Worm (Caenorhabditis elegans): ENCODE results near the gene C02F5.14.

C02F5.14 gene

DNA sequence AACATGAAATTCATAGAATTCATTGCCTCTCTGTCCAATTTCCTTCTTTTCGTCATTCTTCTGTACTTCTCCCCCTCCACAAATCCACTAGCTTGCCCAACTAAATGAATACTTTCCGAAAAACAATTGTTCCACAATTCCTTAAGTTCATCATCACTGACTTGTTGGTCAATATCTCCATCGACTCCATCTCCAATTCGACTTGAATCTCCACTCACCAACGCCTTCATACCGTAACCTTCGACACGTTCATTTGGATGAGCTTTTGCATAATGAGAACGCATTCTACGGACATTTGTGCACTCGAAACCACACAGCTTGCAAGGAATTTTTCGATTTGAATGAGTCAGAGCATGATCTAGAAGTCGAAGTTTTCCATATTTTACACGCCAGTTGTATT is 5.6 kb upstream of the C02F5.14 start:
- TF ChIP-seq mdl-1 (tag; optimal IDR thresholded peaks at IDR 0.05) = no peak
- no peak for TF ChIP-seq unc-39 (tag; optimal IDR thresholded peaks at IDR 0.05)
- TF ChIP-seq nhr-21 (tag; optimal IDR thresholded peaks at IDR 0.05) = no peak
- no peak for TF ChIP-seq F13H6.1 (tag; optimal IDR thresholded peaks at IDR 0.05)
- TF ChIP-seq peb-1 (tag; optimal IDR thresholded peaks at IDR 0.05) = no peak
- TF ChIP-seq nhr-77 (tag; optimal IDR thresholded peaks at IDR 0.05) = no peak
- no peak for TF ChIP-seq lin-39 (tag; optimal IDR thresholded peaks at IDR 0.05)
- TF ChIP-seq ceh-82 (tag; optimal IDR thresholded peaks at IDR 0.05) = no peak
- no peak for TF ChIP-seq elt-3 (tag; optimal IDR thresholded peaks at IDR 0.05)
- TF ChIP-seq sma-9 (GFP tag; optimal IDR thresholded peaks at IDR 0.05) = no peak
- no peak for TF ChIP-seq sma-9 (tag; optimal IDR thresholded peaks at IDR 0.05)
- TF ChIP-seq ama-1 (optimal IDR thresholded peaks at IDR 0.05) = no peak
- no peak for TF ChIP-seq Y55F3AM.14 (GFP tag; optimal IDR thresholded peaks at IDR 0.05)
- no peak for TF ChIP-seq gmeb-1 (tag; optimal IDR thresholded peaks at IDR 0.05)
- TF ChIP-seq nhr-129 (tag; optimal IDR thresholded peaks at IDR 0.05) = no peak
- TF ChIP-seq lsy-2 (tag; optimal IDR thresholded peaks at IDR 0.05) = no peak
- TF ChIP-seq nhr-11 (tag; optimal IDR thresholded peaks at IDR 0.05) = no peak
- no peak for TF ChIP-seq egl-27 (tag; optimal IDR thresholded peaks at IDR 0.05)
- TF ChIP-seq ztf-11 (tag; optimal IDR thresholded peaks at IDR 0.05) = no peak
- TF ChIP-seq blmp-1 (tag; optimal IDR thresholded peaks at IDR 0.05; ENCODE audit: insufficient read depth) = no peak

DNA sequence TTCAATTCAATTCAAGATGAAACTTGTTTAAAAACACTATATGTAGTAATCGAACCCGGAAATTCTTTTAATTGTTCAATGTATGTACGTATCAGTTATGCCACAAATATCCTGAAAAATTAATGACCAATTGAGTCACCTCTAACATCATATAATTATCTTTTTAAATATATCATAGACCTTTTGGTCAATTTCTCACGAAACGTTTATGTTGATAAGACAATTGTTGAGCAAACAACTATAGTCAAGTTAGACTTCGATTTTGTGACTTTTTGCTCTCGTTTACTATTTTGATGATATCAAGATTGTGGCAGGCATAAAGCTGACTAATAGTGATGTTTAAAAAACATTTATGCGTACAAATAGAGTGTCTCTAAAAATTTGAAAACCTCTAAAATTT is 4.9 kb upstream of the C02F5.14 start:
- TF ChIP-seq nhr-23 (tag; optimal IDR thresholded peaks at IDR 0.05) = no peak
- TF ChIP-seq lin-13 (GFP tag; optimal IDR thresholded peaks at IDR 0.05) = no peak
- TF ChIP-seq ztf-11 (tag; optimal IDR thresholded peaks at IDR 0.05) = no peak
- peak; percentile 93 for TF ChIP-seq fos-1 (tag; optimal IDR thresholded peaks at IDR 0.05)

DNA sequence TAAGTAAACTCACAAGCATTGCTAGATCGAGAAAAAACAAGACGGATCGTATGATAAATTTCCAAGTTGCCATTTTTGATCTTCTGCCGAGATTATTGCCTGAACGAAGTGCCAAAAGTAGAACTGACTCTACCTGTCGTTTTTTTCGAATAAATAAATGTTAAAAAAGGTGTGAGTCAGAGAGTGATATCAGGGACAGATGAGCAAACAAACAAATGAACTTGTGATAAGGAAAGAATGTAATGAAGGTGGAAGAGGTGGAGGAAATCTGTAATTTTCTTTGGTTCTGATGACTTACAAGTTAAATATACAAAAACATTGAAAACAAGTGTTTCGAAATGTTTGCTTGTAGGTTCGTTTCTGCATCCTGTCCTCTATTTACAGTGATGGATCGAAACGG is 4.0 kb upstream of the C02F5.14 start, which contains the start of gene tsp-1:
Gene tsp-1, minus strand, starts transcription at position 99 of the 400 bp plus-strand sequence.
- TF ChIP-seq elt-1 (tag; optimal IDR thresholded peaks at IDR 0.05) (no peak), fos-1 (tag; optimal IDR thresholded peaks at IDR 0.05) (peak; percentile 69)

ce11 chrIII:8237827-8238226 is 2.5 kb upstream of the C02F5.14 start, which contains the start of gene tsp-2:
Gene tsp-2 (minus strand): TSS chrIII:8237935.
- TF ChIP-seq fos-1 (tag; optimal IDR thresholded peaks at IDR 0.05) = peak; percentile 93
- no peak for TF ChIP-seq sma-3 (GFP tag; optimal IDR thresholded peaks at IDR 0.05)
- no peak for TF ChIP-seq dmd-4 (tag; optimal IDR thresholded peaks at IDR 0.05)
- TF ChIP-seq lin-11 (tag; optimal IDR thresholded peaks at IDR 0.05) = no peak
- peak; percentile 3 for TF ChIP-seq gmeb-1 (tag; optimal IDR thresholded peaks at IDR 0.05)
- TF ChIP-seq lsy-2 (tag; optimal IDR thresholded peaks at IDR 0.05) = peak in 1 of 2 experiments; percentile 2
- no peak for TF ChIP-seq nhr-12 (tag; optimal IDR thresholded peaks at IDR 0.05)
- no peak for TF ChIP-seq Y55F3AM.14 (GFP tag; optimal IDR thresholded peaks at IDR 0.05)
- TF ChIP-seq aly-2 (tag; optimal IDR thresholded peaks at IDR 0.05) = no peak
- no peak for TF ChIP-seq elt-1 (tag; optimal IDR thresholded peaks at IDR 0.05)
- TF ChIP-seq peb-1 (tag; optimal IDR thresholded peaks at IDR 0.05) = no peak
- TF ChIP-seq nhr-11 (tag; optimal IDR thresholded peaks at IDR 0.05) = no peak
- TF ChIP-seq nhr-23 (tag; optimal IDR thresholded peaks at IDR 0.05) = no peak
- TF ChIP-seq mab-5 (tag; optimal IDR thresholded peaks at IDR 0.05) = no peak
- no peak for TF ChIP-seq lin-13 (GFP tag; optimal IDR thresholded peaks at IDR 0.05)
- TF ChIP-seq nhr-21 (tag; optimal IDR thresholded peaks at IDR 0.05) = no peak
- TF ChIP-seq nhr-129 (tag; optimal IDR thresholded peaks at IDR 0.05) = no peak
- TF ChIP-seq egl-27 (tag; optimal IDR thresholded peaks at IDR 0.05) = no peak
- no peak for TF ChIP-seq ztf-1 (GFP tag; conservative IDR thresholded peaks at IDR 0.05)
- no peak for TF ChIP-seq nhr-77 (tag; optimal IDR thresholded peaks at IDR 0.05)
- TF ChIP-seq zag-1 (tag; optimal IDR thresholded peaks at IDR 0.05) = no peak
- no peak for TF ChIP-seq ceh-82 (tag; optimal IDR thresholded peaks at IDR 0.05)
- no peak for TF ChIP-seq C34F6.9 (tag; optimal IDR thresholded peaks at IDR 0.05)
- TF ChIP-seq nhr-10 (tag; optimal IDR thresholded peaks at IDR 0.05) = no peak
- TF ChIP-seq skn-1 (tag; optimal IDR thresholded peaks at IDR 0.05) = no peak
- TF ChIP-seq ceh-16 (tag; optimal IDR thresholded peaks at IDR 0.05) = no peak

DNA sequence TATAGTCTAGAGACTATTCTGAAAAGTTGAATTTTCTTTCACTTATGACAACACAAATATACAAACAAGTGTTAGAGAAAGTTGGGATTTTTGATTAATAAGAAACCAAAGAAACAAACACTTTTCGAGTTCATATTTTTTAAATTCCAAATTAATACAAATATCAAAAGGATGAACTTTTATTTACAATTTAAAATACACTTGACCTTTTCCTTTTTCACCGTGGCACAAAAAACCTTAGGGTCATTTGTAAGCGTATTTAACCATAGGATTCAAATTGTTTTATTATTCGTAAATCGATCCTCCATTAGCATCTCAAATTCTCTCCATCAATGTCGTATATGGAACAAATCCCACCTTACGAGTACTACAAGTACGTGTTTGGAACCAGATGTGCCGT is 566 bp upstream of the C02F5.14 start, which contains the start of gene C02F5.5:
Gene C02F5.5, plus strand, starts transcription at position 301 of the 400 bp plus-strand sequence.
- TF ChIP-seq nhr-77 (tag; optimal IDR thresholded peaks at IDR 0.05) = no peak
- TF ChIP-seq aly-2 (tag; optimal IDR thresholded peaks at IDR 0.05) = no peak
- no peak for TF ChIP-seq lin-39 (tag; optimal IDR thresholded peaks at IDR 0.05)
- no peak for TF ChIP-seq sem-4 (tag; optimal IDR thresholded peaks at IDR 0.05)
- no peak for TF ChIP-seq elt-3 (tag; optimal IDR thresholded peaks at IDR 0.05)
- TF ChIP-seq unc-39 (tag; optimal IDR thresholded peaks at IDR 0.05) = no peak
- no peak for TF ChIP-seq lsy-2 (tag; optimal IDR thresholded peaks at IDR 0.05)
- no peak for TF ChIP-seq mab-5 (tag; optimal IDR thresholded peaks at IDR 0.05)
- no peak for TF ChIP-seq sma-3 (GFP tag; optimal IDR thresholded peaks at IDR 0.05)
- no peak for TF ChIP-seq ZK546.5 (tag; optimal IDR thresholded peaks at IDR 0.05)
- TF ChIP-seq zag-1 (tag; optimal IDR thresholded peaks at IDR 0.05) = no peak
- TF ChIP-seq gmeb-1 (tag; optimal IDR thresholded peaks at IDR 0.05) = no peak
- no peak for TF ChIP-seq ztf-1 (GFP tag; conservative IDR thresholded peaks at IDR 0.05)
